Worm (Caenorhabditis elegans): ENCODE results near the gene F54B3.2.

Gene F54B3.2

ce11 chrII:10248355-10249041, 21.5 kb downstream of the F54B3.2 start, which contains the start of gene atad-3 (continued):
- no peak for TF ChIP-seq ama-1 (optimal IDR thresholded peaks at IDR 0.05)
- TF ChIP-seq F37D6.2 (tag; optimal IDR thresholded peaks at IDR 0.05): peak; percentile 81
- peak; percentile 58 for TF ChIP-seq set-16 (GFP tag; IDR thresholded peaks at IDR 0.05)
- TF ChIP-seq ZK337.2 (GFP tag; IDR thresholded peaks at IDR 0.05): peak; percentile 98
- peak; percentile 75 for TF ChIP-seq mdt-29 (GFP tag; IDR thresholded peaks at IDR 0.05)
- no peak for TF ChIP-seq ceh-82 (tag; optimal IDR thresholded peaks at IDR 0.05)
- TF ChIP-seq tag-97 (GFP tag; IDR thresholded peaks at IDR 0.05): 0 out of 2 replicates have a peak, but pooled peaks have one; percentile 66
- no peak for TF ChIP-seq F26F4.8 (GFP tag; conservative IDR thresholded peaks at IDR 0.05)
- TF ChIP-seq dpl-1 (GFP tag; optimal IDR thresholded peaks at IDR 0.05): peak; percentile 76
- no peak for TF ChIP-seq zip-2 (tag; optimal IDR thresholded peaks at IDR 0.05)
- TF ChIP-seq ztf-7 (tag; optimal IDR thresholded peaks at IDR 0.05): no peak
- TF ChIP-seq madf-9 (GFP tag; conservative IDR thresholded peaks at IDR 0.05): peak; percentile 93
- TF ChIP-seq aha-1 (tag): peak; percentile 90
- peak; percentile 80; the same call in 1 of the 2 replicates for TF ChIP-seq lin-29 (GFP tag; IDR thresholded peaks at IDR 0.05)
- TF ChIP-seq Y48G9A.11 (GFP tag; IDR thresholded peaks at IDR 0.05): peak; percentile 88
- TF ChIP-seq snpc-1.2 (GFP tag; IDR thresholded peaks at IDR 0.05): peak; percentile 85
- peak; percentile 41 for TF ChIP-seq zfp-2 (tag; optimal IDR thresholded peaks at IDR 0.05)
- peak; percentile 79 for TF ChIP-seq lim-7 (GFP tag; IDR thresholded peaks at IDR 0.05)
- TF ChIP-seq aly-2 (tag; optimal IDR thresholded peaks at IDR 0.05): no peak
- TF ChIP-seq mes-2 (tag; optimal IDR thresholded peaks at IDR 0.05; ENCODE audit: poor library complexity, severe bottlenecking): peak; percentile 98
- peak; percentile 59; the same call in 1 of the 2 replicates for TF ChIP-seq lin-1 (GFP tag; IDR thresholded peaks at IDR 0.05)
- TF ChIP-seq hlh-11 (tag; optimal IDR thresholded peaks at IDR 0.05): peak; percentile 79
- peak; percentile 84 for TF ChIP-seq dmd-8 (GFP tag; IDR thresholded peaks at IDR 0.05)
- TF ChIP-seq zfp-3 (GFP tag; conservative IDR thresholded peaks at IDR 0.05): peak; percentile 92
- TF ChIP-seq arid-1 (GFP tag; conservative IDR thresholded peaks at IDR 0.05): peak; percentile 92
- TF ChIP-seq mdl-1 (tag; optimal IDR thresholded peaks at IDR 0.05): peak in 1 of 2 experiments; percentile 48
- peak; percentile 68 for TF ChIP-seq nhr-28 (tag; optimal IDR thresholded peaks at IDR 0.05)
- no peak for TF ChIP-seq F10B5.3 (tag; optimal IDR thresholded peaks at IDR 0.05)
- peak; percentile 48 for TF ChIP-seq fkh-10 (GFP tag; optimal IDR thresholded peaks at IDR 0.05)
- peak; percentile 92 for TF ChIP-seq mep-1 (tag; optimal IDR thresholded peaks at IDR 0.05)

- TF ChIP-seq D1046.2 (GFP tag; IDR thresholded peaks at IDR 0.05) (peak; percentile 66; the same call in 1 of the 2 replicates), dmd-6 (GFP tag; IDR thresholded peaks at IDR 0.05) (0 out of 2 replicates have a peak, but pooled peaks have one; percentile 26), hmg-1.1 (GFP tag; IDR thresholded peaks at IDR 0.05) (0 out of 2 replicates have a peak, but pooled peaks have one; percentile 33), madf-9 (GFP tag; conservative IDR thresholded peaks at IDR 0.05) (0 out of 2 replicates have a peak, but pooled peaks have one; percentile 43), mes-2 (tag; optimal IDR thresholded peaks at IDR 0.05; ENCODE audit: poor library complexity, severe bottlenecking) (peak; percentile 72), nhr-42 (GFP tag; IDR thresholded peaks at IDR 0.05) (peak; percentile 12; the same call in 1 of the 2 replicates), ZK337.2 (GFP tag; IDR thresholded peaks at IDR 0.05) (0 out of 2 replicates have a peak, but pooled peaks have one; percentile 9), egl-43 (GFP tag; IDR thresholded peaks at IDR 0.05) (peak; percentile 37; the same call in 1 of the 2 replicates)
Observed at ce11 chrII:10247594-10248283, 22.2 kb downstream of the F54B3.2 start, which contains the start of gene nrde-2. TSS of gene nrde-2 (minus strand) at chrII:10247638.

DNA sequence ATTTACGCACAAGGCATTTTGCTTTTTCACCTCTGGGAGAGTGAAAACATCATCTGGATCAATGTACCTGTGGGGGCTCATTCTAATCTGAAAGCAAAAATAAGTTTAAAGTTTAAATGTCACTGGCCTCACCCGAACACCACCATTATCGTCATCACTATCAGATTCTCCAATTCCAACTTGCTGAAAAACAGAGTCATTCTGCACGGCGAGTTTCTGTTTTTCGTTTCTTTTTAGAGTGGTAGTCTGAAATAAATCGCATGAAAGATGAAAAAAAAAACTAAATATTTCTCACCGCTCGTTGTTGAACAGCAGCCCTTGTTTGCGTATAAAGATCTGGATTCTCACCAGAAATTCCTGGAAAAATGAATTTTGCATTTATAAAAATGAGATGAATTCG, 22.8 kb downstream of the F54B3.2 start:
- TF ChIP-seq lir-3 (tag; optimal IDR thresholded peaks at IDR 0.05): no peak
- no peak for TF ChIP-seq pqm-1 (tag; optimal IDR thresholded peaks at IDR 0.05)
- TF ChIP-seq F26F4.8 (GFP tag; conservative IDR thresholded peaks at IDR 0.05): no peak
- TF ChIP-seq Y75B8A.6 (GFP tag; IDR thresholded peaks at IDR 0.05): no peak
- TF ChIP-seq lin-38 (GFP tag; IDR thresholded peaks at IDR 0.05): 0 out of 2 replicates have a peak, but pooled peaks have one; percentile 4
- no peak for TF ChIP-seq saeg-2 (GFP tag; IDR thresholded peaks at IDR 0.05)
- no peak for TF ChIP-seq ceh-62 (tag; optimal IDR thresholded peaks at IDR 0.05)
- TF ChIP-seq zag-1 (tag; optimal IDR thresholded peaks at IDR 0.05): no peak
- no peak for TF ChIP-seq mdl-1 (tag; optimal IDR thresholded peaks at IDR 0.05)
- no peak for TF ChIP-seq spr-3 (GFP tag; optimal IDR thresholded peaks at IDR 0.05)
- no peak for TF ChIP-seq lin-1 (GFP tag; IDR thresholded peaks at IDR 0.05)
- 0 out of 2 replicates have a peak, but pooled peaks have one; percentile 65 for TF ChIP-seq daf-19 (GFP tag; conservative IDR thresholded peaks at IDR 0.05)
- no peak for TF ChIP-seq zfp-3 (GFP tag; conservative IDR thresholded peaks at IDR 0.05)
- TF ChIP-seq vab-7 (GFP tag; IDR thresholded peaks at IDR 0.05): no peak
- TF ChIP-seq mxl-3 (GFP tag; optimal IDR thresholded peaks at IDR 0.05): no peak
- TF ChIP-seq set-16 (GFP tag; IDR thresholded peaks at IDR 0.05): no peak

Measured in whole organism, L4 larva.